Fruit fly (Drosophila melanogaster): Measurements from ENCODE around the gene CG45084.

CG45084 gene

dm6 chr2L:16041727-16042126, at the start of gene CG45084, which contains the start of gene BicC:
Gene CG45084 (plus strand): TSS chr2L:16042047.
Gene BicC (plus strand): TSS chr2L:16042047.
- no peak for TF ChIP-seq noc (tag; optimal IDR thresholded peaks at IDR 0.05)

- TF ChIP-seq noc (tag; optimal IDR thresholded peaks at IDR 0.05) = no peak
Observed at dm6 chr2L:16000199-16000598, 41.6 kb upstream of the CG45084 start, which contains the start of gene beat-Ic. Gene beat-Ic (plus strand): TSS chr2L:16000291.

dm6 chr2L:16003541-16003940, 38.3 kb upstream of the CG45084 start, which contains the start of gene CG34167:
Gene CG34167 (minus strand): TSS chr2L:16003641.
- TF ChIP-seq noc (tag; optimal IDR thresholded peaks at IDR 0.05) = no peak

- no peak for TF ChIP-seq noc (tag; optimal IDR thresholded peaks at IDR 0.05)
Observed at dm6 chr2L:16004025-16004424, 37.8 kb upstream of the CG45084 start, which contains the start of the genes CG13245 and CG43816. Gene CG13245 (plus strand): TSS chr2L:16004325. Gene CG43816 (plus strand): TSS chr2L:16004325.

dm6 chr2L:16006179-16006578, 35.7 kb upstream of the CG45084 start, which contains the start of gene CG31820:
Gene CG31820 (minus strand): TSS chr2L:16006279.
- TF ChIP-seq noc (tag; optimal IDR thresholded peaks at IDR 0.05) = no peak

- no peak for TF ChIP-seq noc (tag; optimal IDR thresholded peaks at IDR 0.05)
Observed at dm6 chr2L:16026693-16027092, 15.2 kb upstream of the CG45084 start.

- TF ChIP-seq noc (tag; optimal IDR thresholded peaks at IDR 0.05) = no peak
Observed at dm6 chr2L:16040255-16040654, 1.6 kb upstream of the CG45084 start.

dm6 chr2L:16042385-16043071, 681 bp downstream of the CG45084 start:
- no peak for TF ChIP-seq noc (tag; optimal IDR thresholded peaks at IDR 0.05)

- TF ChIP-seq noc (tag; optimal IDR thresholded peaks at IDR 0.05) = no peak
Observed at dm6 chr2L:16049647-16050046, 7.8 kb downstream of the CG45084 start, which contains the start of gene beat-Ia. Gene beat-Ia (plus strand): TSS chr2L:16049965.

- no peak for TF ChIP-seq noc (tag; optimal IDR thresholded peaks at IDR 0.05)
Observed at dm6 chr2L:16094697-16095096, 52.9 kb downstream of the CG45084 start, which contains the start of gene CG4891. Gene CG4891 (plus strand): TSS chr2L:16094997.
